Fruit fly (Drosophila melanogaster): ENCODE results near the gene Rcd7.

Gene Rcd7

dm6 chr3L:19544810-19545209 lies at the start of gene Rcd7, which contains the start of gene CG46435:
TSS of gene Rcd7 (plus strand) at chr3L:19545110.
TSS of gene CG46435 (plus strand) at chr3L:19545110.
- no peak for TF ChIP-seq sima (GFP tag; optimal IDR thresholded peaks at IDR 0.05)

- TF ChIP-seq HHEX (GFP tag; optimal IDR thresholded peaks at IDR 0.05) = peak; percentile 22
- peak; percentile 22 for TF ChIP-seq odd (GFP tag; optimal IDR thresholded peaks at IDR 0.05)
- peak; percentile 63 for TF ChIP-seq CG34376 (GFP tag; optimal IDR thresholded peaks at IDR 0.05)
- peak; percentile 2 for TF ChIP-seq CG12659 (GFP tag; optimal IDR thresholded peaks at IDR 0.05)
- TF ChIP-seq wek (GFP tag; optimal IDR thresholded peaks at IDR 0.05) = peak; percentile 32
- peak; percentile 28 for TF ChIP-seq CG15514 (GFP tag; optimal IDR thresholded peaks at IDR 0.05)
- TF ChIP-seq CG31365 (tag; optimal IDR thresholded peaks at IDR 0.05) = peak; percentile 0
- no peak for TF ChIP-seq CG12104 (GFP tag; optimal IDR thresholded peaks at IDR 0.05)
- TF ChIP-seq Dip3 (GFP tag; optimal IDR thresholded peaks at IDR 0.05) = no peak
- TF ChIP-seq tio (GFP tag; optimal IDR thresholded peaks at IDR 0.05) = no peak
- peak; percentile 11 for TF ChIP-seq BtbVII (GFP tag; optimal IDR thresholded peaks at IDR 0.05)
- peak; percentile 13 for TF ChIP-seq CG11504 (tag; optimal IDR thresholded peaks at IDR 0.05)
- peak; percentile 65 for TF ChIP-seq sug (tag; optimal IDR thresholded peaks at IDR 0.05)
- TF ChIP-seq CG15479 (GFP tag; optimal IDR thresholded peaks at IDR 0.05) = no peak
- no peak for TF ChIP-seq Hr51 (GFP tag; optimal IDR thresholded peaks at IDR 0.05)
- TF ChIP-seq Xbp1 (GFP tag; optimal IDR thresholded peaks at IDR 0.05) = no peak
- TF ChIP-seq Hmr (GFP tag; optimal IDR thresholded peaks at IDR 0.05) = peak; percentile 7
- TF ChIP-seq lab (GFP tag; optimal IDR thresholded peaks at IDR 0.05) = peak; percentile 21
- peak; percentile 46 for TF ChIP-seq exex (tag; optimal IDR thresholded peaks at IDR 0.05)
- TF ChIP-seq unpg (GFP tag; optimal IDR thresholded peaks at IDR 0.05) = peak; percentile 12
- no peak for TF ChIP-seq CG8290 (GFP tag; optimal IDR thresholded peaks at IDR 0.05)
- TF ChIP-seq CG8290 (tag; optimal IDR thresholded peaks at IDR 0.05) = peak in 1 of 2 experiments; percentile 21
- TF ChIP-seq sens (GFP tag) = peak; percentile 30
- peak; percentile 19 for TF ChIP-seq CG15269 (tag; optimal IDR thresholded peaks at IDR 0.05)
- TF ChIP-seq PHDP (tag; optimal IDR thresholded peaks at IDR 0.05) = peak; percentile 11
- peak; percentile 10 for TF ChIP-seq CG18599 (GFP tag; optimal IDR thresholded peaks at IDR 0.05)
- no peak for TF ChIP-seq CG6683 (GFP tag; optimal IDR thresholded peaks at IDR 0.05)
- TF ChIP-seq CG13296 (GFP tag; optimal IDR thresholded peaks at IDR 0.05) = peak; percentile 33
- TF ChIP-seq CG2678 (tag; optimal IDR thresholded peaks at IDR 0.05) = peak; percentile 46
- peak; percentile 36 for TF ChIP-seq Fer1 (GFP tag; optimal IDR thresholded peaks at IDR 0.05)
- TF ChIP-seq gem (tag; optimal IDR thresholded peaks at IDR 0.05) = peak; percentile 26
- TF ChIP-seq ssp (GFP tag; IDR thresholded peaks at IDR 0.05) = no peak
- peak; percentile 24 for TF ChIP-seq mirr (GFP tag; optimal IDR thresholded peaks at IDR 0.05)
- TF ChIP-seq CG3281 (GFP tag; optimal IDR thresholded peaks at IDR 0.05) = peak; percentile 14
- peak; percentile 14 for TF ChIP-seq Hand (GFP tag; optimal IDR thresholded peaks at IDR 0.05)
- TF ChIP-seq CoRest (tag; optimal IDR thresholded peaks at IDR 0.05) = peak; percentile 8
- TF ChIP-seq chinmo (GFP tag; IDR thresholded peaks at IDR 0.05; ENCODE audit: partially characterized antibody) = 0 out of 4 replicates have a peak, but pooled peaks have one; percentile 23
- TF ChIP-seq dmrt99B (tag; optimal IDR thresholded peaks at IDR 0.05) = peak; percentile 1
- TF ChIP-seq sd (tag; optimal IDR thresholded peaks at IDR 0.05) = peak; percentile 24
- peak; percentile 15 for TF ChIP-seq CG17568 (GFP tag; optimal IDR thresholded peaks at IDR 0.05)
- no peak for TF ChIP-seq fd3F (GFP tag; optimal IDR thresholded peaks at IDR 0.05)
- TF ChIP-seq CG10979 (tag; optimal IDR thresholded peaks at IDR 0.05) = no peak
- peak; percentile 41 for TF ChIP-seq CG12071 (GFP tag; optimal IDR thresholded peaks at IDR 0.05)
- TF ChIP-seq CG10543 (GFP tag; optimal IDR thresholded peaks at IDR 0.05) = peak; percentile 9
Measured at dm6 chr3L:19495991-19496588, 48.8 kb upstream of the Rcd7 start.

All from whole organism, embryonic.